Fruit fly (Drosophila melanogaster): ENCODE measurements around the gene Hsdl2.

DNA sequence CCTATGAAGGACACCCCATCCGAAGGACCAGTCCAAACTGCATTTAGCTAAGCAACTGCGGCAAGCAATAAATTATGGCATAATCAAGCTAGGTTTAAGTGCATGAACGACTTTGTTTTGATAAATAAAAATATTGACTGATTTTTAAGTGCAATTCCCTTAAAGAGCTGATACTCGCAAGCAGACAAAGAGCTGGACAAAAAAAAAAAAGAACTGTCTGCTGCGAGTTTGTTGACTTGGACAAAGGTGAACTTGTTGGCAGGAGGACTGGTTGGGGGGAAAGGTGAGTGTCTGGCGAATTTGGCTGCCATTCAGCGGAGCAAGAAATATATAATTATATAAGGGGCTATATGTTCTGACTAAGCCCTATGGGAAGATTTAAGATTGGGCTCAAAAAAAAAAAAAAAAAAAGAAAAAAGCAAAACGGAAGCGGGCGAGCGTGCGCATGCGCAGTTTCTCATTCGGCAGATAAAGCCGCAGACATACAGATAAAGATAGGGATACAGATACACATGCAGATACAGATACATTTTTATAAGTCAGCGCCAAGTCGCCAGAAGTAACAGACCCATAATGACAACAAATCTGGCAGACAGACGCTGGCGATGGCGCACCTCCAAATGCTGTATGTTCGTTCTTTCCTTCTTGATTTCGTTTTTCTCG lies 15.5 kb downstream of the Hsdl2 start:
- TF ChIP-seq Sin3A (optimal IDR thresholded peaks at IDR 0.05) (no peak), Myc (optimal IDR thresholded peaks at IDR 0.05) (no peak), ttk (optimal IDR thresholded peaks at IDR 0.05) (no peak)

Data from Kc167 (cell line).